Fruit fly (Drosophila melanogaster) whole organism, adult: ENCODE data around the gene lectin-24A.

Experiments
- CG11617 ChIP-seq: fragments of 200-800 bp; sonication (Bioruptor generic); optimal IDR thresholded peaks from 2 replicates; lab custom pipeline; 2017; ENCODE audit warnings: mild to moderate bottlenecking, missing biosample characterization, missing genetic modification reagents, missing genetic modification characterization
- CG1620 ChIP-seq: fragments of 200-800 bp; sonication (Bioruptor generic); optimal IDR thresholded peaks from 2 replicates; lab custom pipeline; 2016; ENCODE audit warnings: missing biosample characterization, missing genetic modification characterization
- CG33017 ChIP-seq: fragments of 200-800 bp; sonication (Bioruptor generic); optimal IDR thresholded peaks from 2 replicates; lab custom pipeline; 2018; ENCODE audit warnings: missing biosample characterization, mild to moderate bottlenecking, missing genetic modification characterization, moderate library complexity
- Crg-1 ChIP-seq: fragments of 200-800 bp; sonication (Bioruptor generic); optimal IDR thresholded peaks from 2 replicates; lab custom pipeline; 2016; ENCODE audit warnings: missing biosample characterization, missing genetic modification characterization
- cnc ChIP-seq, 2 experiments: fragments of >200 bp; optimal IDR thresholded peaks; 2 replicates each; lab custom pipeline; 2017
- pad ChIP-seq: fragments of 200-800 bp; sonication (Bioruptor generic); optimal IDR thresholded peaks from 3 replicates; lab custom pipeline; 2017; ENCODE audit warnings: missing biosample characterization, missing genetic modification characterization, mild to moderate bottlenecking, moderate library complexity, missing genetic modification reagents
- toe ChIP-seq: fragments of 200-800 bp; sonication (Bioruptor generic); optimal IDR thresholded peaks from 2 replicates; lab custom pipeline; 2016; ENCODE audit warnings: missing biosample characterization, missing genetic modification characterization

- no peak for TF ChIP-seq toe (GFP tag; lab: Kevin White, UChicago)
- TF ChIP-seq CG11617 (GFP tag; lab: Kevin White, UChicago), result no peak
- no peak for TF ChIP-seq Crg-1 (GFP tag; lab: Kevin White, UChicago)
- no peak for TF ChIP-seq CG33017 (tag; lab: Kevin White, UChicago)
- TF ChIP-seq CG1620 (GFP tag; lab: Kevin White, UChicago), result no peak
- TF ChIP-seq cnc (optimal IDR thresholded peaks at IDR 0.05; lab: Kevin White, UChicago), result no peak
- TF ChIP-seq pad (GFP tag; lab: Kevin White, UChicago), result no peak
Observed at dm6 chr2L:3717673-3718235, at the start of gene lectin-24A, which contains the start of gene Shaw.
